Fruit fly (Drosophila melanogaster): ENCODE measurements around the gene Nipsnap.

Gene Nipsnap

dm6 chrX:16091431-16091990, 18.1 kb upstream of the Nipsnap start, which contains the start of gene Tob:
Tob (minus strand) TSS chrX:16091495.
- no peak for TF ChIP-seq EcR (GFP tag; optimal IDR thresholded peaks at IDR 0.05)
- TF ChIP-seq usp (GFP tag; optimal IDR thresholded peaks at IDR 0.05): no peak
- TF ChIP-seq Dll (optimal IDR thresholded peaks at IDR 0.05): no peak
- no peak for TF ChIP-seq pan (optimal IDR thresholded peaks at IDR 0.05)
- no peak for TF ChIP-seq CG8478 (optimal IDR thresholded peaks at IDR 0.05)
- no peak for TF ChIP-seq psq (optimal IDR thresholded peaks at IDR 0.05)

DNA sequence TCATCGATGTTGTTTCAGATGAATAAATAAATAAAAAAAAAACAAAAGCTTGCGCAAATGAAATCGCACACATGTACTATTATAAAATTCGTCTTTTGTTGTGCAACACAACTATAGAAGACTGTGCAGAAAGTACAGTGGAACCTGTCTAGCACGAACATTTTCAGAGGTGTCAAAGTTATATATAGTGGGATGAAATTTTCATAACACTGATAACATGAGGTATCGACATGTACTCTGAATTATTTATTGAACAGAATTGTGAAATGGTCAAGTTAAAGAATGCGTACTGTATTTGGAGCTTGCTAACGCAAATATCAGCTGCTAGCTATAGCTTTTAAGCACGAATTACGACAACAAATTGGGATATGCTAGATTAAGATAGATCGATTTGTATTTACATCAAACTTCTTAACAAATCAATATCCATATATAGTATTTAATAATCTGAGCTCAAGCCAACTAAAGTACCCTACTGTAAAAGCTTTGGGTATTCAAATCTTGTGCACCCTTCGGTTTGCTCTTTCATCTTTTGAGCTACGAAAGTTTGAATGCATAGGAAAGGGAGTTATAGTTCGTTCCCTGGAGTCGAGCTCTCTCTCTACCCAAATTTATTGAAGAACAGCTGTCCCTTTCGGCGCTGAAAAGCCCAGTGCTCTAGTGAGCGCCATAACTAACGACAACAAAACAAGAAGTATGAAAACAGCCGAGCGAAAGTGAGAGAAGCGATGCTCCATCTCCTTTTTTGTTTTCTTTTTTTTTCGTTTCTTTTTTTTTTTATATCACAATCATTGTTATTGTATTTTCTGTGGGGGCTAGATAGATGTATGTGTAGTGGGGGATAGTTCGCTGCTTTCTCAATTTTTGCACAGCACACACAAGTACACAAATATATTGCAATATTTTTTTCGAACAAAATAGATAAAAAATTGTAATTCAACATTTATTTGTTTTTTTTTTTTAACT, 17.1 kb upstream of the Nipsnap start:
- TF ChIP-seq psq (optimal IDR thresholded peaks at IDR 0.05) (no peak), Dll (optimal IDR thresholded peaks at IDR 0.05) (no peak), usp (GFP tag; optimal IDR thresholded peaks at IDR 0.05) (no peak), CG8478 (optimal IDR thresholded peaks at IDR 0.05) (no peak)

- TF ChIP-seq Dll (optimal IDR thresholded peaks at IDR 0.05): no peak
- no peak for TF ChIP-seq CG8478 (optimal IDR thresholded peaks at IDR 0.05)
- no peak for TF ChIP-seq usp (GFP tag; optimal IDR thresholded peaks at IDR 0.05)
Measured at dm6 chrX:16089012-16089963, 15.9 kb upstream of the Nipsnap start.

DNA sequence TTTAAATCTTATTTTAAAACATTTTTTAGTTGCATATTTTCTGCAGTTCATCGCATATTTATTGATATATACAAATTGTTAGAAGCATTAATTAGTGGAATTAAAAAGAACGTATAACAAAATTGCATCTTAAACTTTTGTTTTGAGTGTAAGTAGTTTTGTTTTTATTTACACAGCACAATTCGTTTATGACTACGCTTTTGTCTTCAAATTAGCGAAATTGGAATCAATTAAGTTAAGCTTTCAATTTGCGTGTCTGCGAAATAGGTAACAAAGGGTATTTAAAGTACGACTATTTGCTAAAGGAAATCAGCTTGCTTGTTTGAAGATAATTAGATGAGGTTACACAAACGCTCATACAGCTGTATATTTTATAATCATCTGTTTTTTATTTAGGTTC, 14.9 kb upstream of the Nipsnap start:
- TF ChIP-seq EcR (GFP tag; optimal IDR thresholded peaks at IDR 0.05): no peak
- no peak for TF ChIP-seq Dll (optimal IDR thresholded peaks at IDR 0.05)

dm6 chrX:16087496-16087895, 14.1 kb upstream of the Nipsnap start:
- no peak for TF ChIP-seq psq (optimal IDR thresholded peaks at IDR 0.05)
- no peak for TF ChIP-seq pan (optimal IDR thresholded peaks at IDR 0.05)
- no peak for TF ChIP-seq Dll (optimal IDR thresholded peaks at IDR 0.05)
- TF ChIP-seq usp (GFP tag; optimal IDR thresholded peaks at IDR 0.05): no peak
- TF ChIP-seq EcR (GFP tag; optimal IDR thresholded peaks at IDR 0.05): no peak
- no peak for TF ChIP-seq CG8478 (optimal IDR thresholded peaks at IDR 0.05)

DNA sequence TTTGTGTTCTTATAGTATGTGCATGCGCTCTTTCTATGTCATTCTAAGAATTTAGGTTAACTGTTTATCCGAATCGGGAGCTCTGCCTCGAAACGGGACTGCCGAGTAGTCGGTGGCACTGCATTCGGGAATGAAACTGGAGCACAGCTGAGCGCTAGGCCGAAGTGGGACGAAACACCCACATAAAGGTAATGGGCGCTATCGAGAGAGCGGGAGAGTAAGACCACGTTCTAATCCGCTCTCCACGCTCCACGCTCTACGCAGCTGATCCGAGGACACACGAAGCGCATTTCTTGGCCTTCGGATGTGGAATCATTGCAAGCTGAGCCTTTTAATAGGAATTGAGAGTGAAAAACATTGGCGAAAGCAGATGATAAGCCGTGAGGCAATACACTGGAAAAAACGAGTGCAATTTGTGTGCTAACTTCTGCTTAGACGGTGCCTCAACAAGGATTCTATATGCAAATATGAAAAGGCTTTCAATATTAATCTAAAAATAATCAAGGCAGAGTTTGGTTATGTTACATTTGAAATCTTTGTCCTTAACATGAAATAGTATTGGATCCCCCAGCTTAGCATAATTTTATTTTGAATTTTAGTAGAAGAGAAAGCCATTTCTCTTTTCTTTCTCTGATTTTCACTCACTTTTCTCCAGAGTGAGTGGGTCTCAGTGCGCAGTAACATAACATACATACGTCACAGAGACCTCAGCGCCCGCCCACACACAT, 12.7 kb upstream of the Nipsnap start:
- TF ChIP-seq Dll (optimal IDR thresholded peaks at IDR 0.05) (no peak), usp (GFP tag; optimal IDR thresholded peaks at IDR 0.05) (no peak), EcR (GFP tag; optimal IDR thresholded peaks at IDR 0.05) (no peak)

dm6 chrX:16082932-16083331, 9.6 kb upstream of the Nipsnap start, which contains the start of gene CG8958:
CG8958 (plus strand) TSS chrX:16083232.
- TF ChIP-seq CG8478 (optimal IDR thresholded peaks at IDR 0.05) (no peak), pan (optimal IDR thresholded peaks at IDR 0.05) (no peak), Dll (optimal IDR thresholded peaks at IDR 0.05) (no peak), EcR (GFP tag; optimal IDR thresholded peaks at IDR 0.05) (no peak), usp (GFP tag; optimal IDR thresholded peaks at IDR 0.05) (no peak), psq (optimal IDR thresholded peaks at IDR 0.05) (no peak)

dm6 chrX:16072658-16073374, 552 bp downstream of the Nipsnap start:
- TF ChIP-seq psq (optimal IDR thresholded peaks at IDR 0.05): no peak
- no peak for TF ChIP-seq pan (optimal IDR thresholded peaks at IDR 0.05)
- no peak for TF ChIP-seq EcR (GFP tag; optimal IDR thresholded peaks at IDR 0.05)

DNA sequence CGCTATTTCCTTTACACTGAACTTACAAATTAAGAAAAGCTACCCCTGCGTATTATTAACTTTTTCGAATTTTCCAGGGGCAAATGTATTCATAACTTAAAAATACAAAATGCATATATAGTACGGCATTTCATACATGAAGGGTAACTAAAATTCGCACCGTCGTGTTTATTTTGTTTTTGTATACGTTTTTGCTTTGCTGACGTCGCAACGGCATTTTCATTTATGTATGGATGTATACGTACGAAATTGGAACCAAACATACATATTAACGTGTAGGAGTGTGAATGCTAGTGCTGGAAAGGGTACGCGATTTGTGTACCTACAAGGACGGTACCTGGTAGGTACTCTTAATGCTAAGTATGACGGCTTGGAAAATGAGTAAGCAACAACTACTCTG, 1.2 kb downstream of the Nipsnap start:
- no peak for TF ChIP-seq usp (GFP tag; optimal IDR thresholded peaks at IDR 0.05)
- no peak for TF ChIP-seq pan (optimal IDR thresholded peaks at IDR 0.05)
- TF ChIP-seq Dll (optimal IDR thresholded peaks at IDR 0.05): no peak
- TF ChIP-seq EcR (GFP tag; optimal IDR thresholded peaks at IDR 0.05): no peak
- no peak for TF ChIP-seq CG8478 (optimal IDR thresholded peaks at IDR 0.05)
- TF ChIP-seq psq (optimal IDR thresholded peaks at IDR 0.05): no peak

- TF ChIP-seq usp (GFP tag; optimal IDR thresholded peaks at IDR 0.05) (no peak), psq (optimal IDR thresholded peaks at IDR 0.05) (no peak), CG8478 (optimal IDR thresholded peaks at IDR 0.05) (no peak), EcR (GFP tag; optimal IDR thresholded peaks at IDR 0.05) (no peak), pan (optimal IDR thresholded peaks at IDR 0.05) (no peak), Dll (optimal IDR thresholded peaks at IDR 0.05) (no peak)
Measured at dm6 chrX:16063414-16063938, 9.9 kb downstream of the Nipsnap start, which contains the start of gene dpr18. dpr18 (plus strand) TSS chrX:16063738.
